Worm (Caenorhabditis elegans) whole organism, L1 larva: ENCODE measurements around the gene F26F4.8.

Experiments
- C04F5.9 ChIP-seq: sonication (generic microtip); optimal IDR thresholded peaks from 2 replicates; lab custom pipeline; 2016; ENCODE audit warnings: missing genetic modification characterization, missing compliant biosample characterization
- C34B4.2 ChIP-seq: sonication (generic microtip); optimal IDR thresholded peaks from 2 replicates; lab custom pipeline; 2017; ENCODE audit warnings: mild to moderate bottlenecking, missing genetic modification characterization, missing compliant biosample characterization
- F16B12.6 ChIP-seq: fragments of 150-350 bp; optimal IDR thresholded peaks from 2 replicates; lab custom pipeline; 2014; ENCODE audit warnings: missing biosample characterization, missing genetic modification characterization
- aha-1 ChIP-seq: fragments of 150-350 bp; optimal IDR thresholded peaks from 2 replicates; lab custom pipeline; 2014; ENCODE audit warnings: missing biosample characterization, missing genetic modification characterization
- aly-2 ChIP-seq: fragments of 150-350 bp; optimal IDR thresholded peaks from 2 replicates; lab custom pipeline; 2014; ENCODE audit warnings: missing biosample characterization, missing genetic modification characterization
- ama-1 ChIP-seq: fragments of 150-350 bp; optimal IDR thresholded peaks from 2 replicates; lab custom pipeline; 2014
- blmp-1 ChIP-seq: fragments of 150-350 bp; optimal IDR thresholded peaks from 2 replicates; lab custom pipeline; 2014; ENCODE audit warnings: missing biosample characterization, missing genetic modification characterization
- ceh-82 ChIP-seq, 3 experiments: fragments of 150-350 bp in 1 of 3; sonication (generic microtip) in 2 of 3; optimal IDR thresholded peaks; 2 replicates each; lab custom pipeline; 2014 to 2017; ENCODE audit warnings: missing biosample characterization in 3 of 3, missing genetic modification characterization in 3 of 3
- ceh-88 ChIP-seq: fragments of 200-800 bp; sonication (Bioruptor generic); IDR thresholded peaks from 2 replicates; pipeline ENCODE4 v1.3.6; 2022; ENCODE audit warnings: missing genetic modification characterization, missing compliant biosample characterization
- ces-1 ChIP-seq: fragments of 150-350 bp; optimal IDR thresholded peaks from 2 replicates; lab custom pipeline; 2014; ENCODE audit warnings: missing biosample characterization, missing genetic modification reagents, missing genetic modification characterization
- dsc-1 ChIP-seq: sonication (generic microtip); optimal IDR thresholded peaks from 2 replicates; lab custom pipeline; 2016; ENCODE audit warnings: mild to moderate bottlenecking, missing genetic modification characterization, missing compliant biosample characterization
- efl-3 ChIP-seq: fragments of 200-800 bp; sonication (Bioruptor generic); optimal IDR thresholded peaks from 2 replicates; lab custom pipeline; 2018; ENCODE audit warnings: mild to moderate bottlenecking, missing genetic modification characterization, missing compliant biosample characterization
- egl-27 ChIP-seq, 2 experiments: fragments of 150-350 bp in 1 of 2; sonication (generic microtip); optimal IDR thresholded peaks; 3 replicates each; lab custom pipeline; 2017 to 2018; ENCODE audit warnings: missing biosample characterization in 2 of 2, missing genetic modification characterization in 2 of 2, missing genetic modification reagents in 2 of 2
- elt-2 ChIP-seq: sonication (generic microtip); optimal IDR thresholded peaks from 2 replicates; lab custom pipeline; 2016; ENCODE audit warnings: missing genetic modification characterization, mild to moderate bottlenecking, inconsistent platforms, missing compliant biosample characterization, missing genetic modification reagents
- elt-3 ChIP-seq, 6 experiments: fragments of 150-350 bp in 1 of 6; sonication (generic microtip); optimal IDR thresholded peaks; 2 replicates each; lab custom pipeline; 2017 to 2018; ENCODE audit warnings: missing biosample characterization in 6 of 6, missing genetic modification characterization in 6 of 6, inconsistent platforms in 1 of 6
- fkh-8 ChIP-seq: sonication (generic microtip); optimal IDR thresholded peaks from 2 replicates; lab custom pipeline; 2016; ENCODE audit warnings: mild to moderate bottlenecking, missing genetic modification characterization, missing compliant biosample characterization
- grh-1 ChIP-seq: fragments of 200-800 bp; sonication (Bioruptor generic); IDR thresholded peaks from 2 replicates; pipeline ENCODE4 v1.3.6; 2022; ENCODE audit warnings: missing genetic modification reagents, missing genetic modification characterization, missing compliant biosample characterization
- hlh-17 ChIP-seq: fragments of 200-800 bp; sonication (Bioruptor generic); optimal IDR thresholded peaks from 2 replicates; lab custom pipeline; 2018; ENCODE audit warnings: missing genetic modification characterization, mild to moderate bottlenecking, missing compliant biosample characterization, moderate library complexity, borderline replicate concordance
- hlh-4 ChIP-seq: sonication (generic microtip); optimal IDR thresholded peaks from 2 replicates; lab custom pipeline; 2016; ENCODE audit warnings: mild to moderate bottlenecking, missing genetic modification characterization, missing compliant biosample characterization
- isw-1 ChIP-seq: fragments of 200-800 bp; sonication (Bioruptor generic); IDR thresholded peaks from 2 replicates; pipeline ENCODE4 v1.3.6; 2022; ENCODE audit warnings: missing genetic modification characterization, missing compliant biosample characterization
- lin-15B ChIP-seq: fragments of 150-350 bp; sonication (generic microtip); optimal IDR thresholded peaks from 3 replicates; lab custom pipeline; 2014; ENCODE audit warnings: missing biosample characterization, missing genetic modification characterization
- lin-39 ChIP-seq: fragments of 150-350 bp; optimal IDR thresholded peaks from 2 replicates; lab custom pipeline; 2014; ENCODE audit warnings: missing biosample characterization, missing genetic modification reagents, missing genetic modification characterization
- lir-3 ChIP-seq: sonication (generic microtip); optimal IDR thresholded peaks from 2 replicates; lab custom pipeline; 2016; ENCODE audit warnings: mild to moderate bottlenecking, missing genetic modification characterization, moderate library complexity, missing compliant biosample characterization; ENCODE audit not compliant: poor library complexity
- mab-9 ChIP-seq: fragments of 200-800 bp; sonication (Bioruptor generic); IDR thresholded peaks from 2 replicates; pipeline ENCODE4 v1.3.6; 2022; ENCODE audit warnings: missing genetic modification reagents, missing genetic modification characterization, missing compliant biosample characterization
- mep-1 ChIP-seq: fragments of 150-350 bp; optimal IDR thresholded peaks from 2 replicates; lab custom pipeline; 2014; ENCODE audit warnings: missing biosample characterization, missing genetic modification characterization
- nhr-12 ChIP-seq: sonication (generic microtip); optimal IDR thresholded peaks from 2 replicates; lab custom pipeline; 2017; ENCODE audit warnings: missing biosample characterization, missing genetic modification characterization
- nhr-19 ChIP-seq: fragments of 200-800 bp; sonication (Bioruptor generic); conservative IDR thresholded peaks from 2 replicates; pipeline ENCODE4 v1.3.6; 2022; ENCODE audit warnings: missing genetic modification characterization, missing compliant biosample characterization
- nhr-237 ChIP-seq: fragments of 150-350 bp; optimal IDR thresholded peaks from 2 replicates; lab custom pipeline; 2014; ENCODE audit warnings: missing biosample characterization, missing genetic modification characterization
- nhr-71 ChIP-seq: sonication (generic microtip); optimal IDR thresholded peaks from 2 replicates; lab custom pipeline; 2016; ENCODE audit warnings: mild to moderate bottlenecking, missing genetic modification characterization, moderate library complexity, missing compliant biosample characterization
- nhr-76 ChIP-seq: sonication (generic microtip); optimal IDR thresholded peaks from 2 replicates; lab custom pipeline; 2017; ENCODE audit warnings: missing biosample characterization, missing genetic modification characterization
- nhr-77 ChIP-seq: fragments of 150-350 bp; optimal IDR thresholded peaks from 2 replicates; lab custom pipeline; 2014; ENCODE audit warnings: missing biosample characterization, missing genetic modification characterization
- nhr-85 ChIP-seq: sonication (generic microtip); peaks from one replicate; lab custom pipeline; 2016; ENCODE audit warnings: missing genetic modification characterization, inconsistent platforms, missing compliant biosample characterization
- nhr-90 ChIP-seq: sonication (generic microtip); optimal IDR thresholded peaks from 2 replicates; lab custom pipeline; 2016; ENCODE audit warnings: mild to moderate bottlenecking, missing genetic modification characterization, missing compliant biosample characterization; ENCODE audit not compliant: poor library complexity
- pag-3 ChIP-seq: sonication (generic microtip); optimal IDR thresholded peaks from 2 replicates; lab custom pipeline; 2017; ENCODE audit warnings: missing genetic modification characterization, mild to moderate bottlenecking, missing compliant biosample characterization, antibody characterized with exemption, borderline replicate concordance; ENCODE audit not compliant: insufficient read depth
- pax-3 ChIP-seq: fragments of 200-800 bp; sonication (Bioruptor generic); optimal IDR thresholded peaks from 2 replicates; lab custom pipeline; 2018; ENCODE audit warnings: mild to moderate bottlenecking, missing genetic modification characterization, moderate library complexity, missing compliant biosample characterization
- pqm-1 ChIP-seq: sonication (generic microtip); optimal IDR thresholded peaks from 3 replicates; lab custom pipeline; 2017; ENCODE audit warnings: missing biosample characterization, missing genetic modification characterization
- rnt-1 ChIP-seq: sonication (generic microtip); optimal IDR thresholded peaks from 2 replicates; lab custom pipeline; 2016; ENCODE audit warnings: mild to moderate bottlenecking, missing genetic modification characterization, moderate library complexity, missing compliant biosample characterization
- snpc-4 ChIP-seq: fragments of 150-350 bp; optimal IDR thresholded peaks from 2 replicates; lab custom pipeline; 2014; ENCODE audit warnings: missing biosample characterization, missing genetic modification characterization
- sox-4 ChIP-seq: sonication (generic microtip); optimal IDR thresholded peaks from 2 replicates; lab custom pipeline; 2016; ENCODE audit warnings: missing genetic modification characterization, missing compliant biosample characterization
- sup-37 ChIP-seq: fragments of 200-800 bp; sonication (Bioruptor generic); optimal IDR thresholded peaks from 2 replicates; lab custom pipeline; 2018; ENCODE audit warnings: mild to moderate bottlenecking, missing genetic modification characterization, missing compliant biosample characterization
- swsn-7 ChIP-seq: sonication (generic microtip); optimal IDR thresholded peaks from 2 replicates; lab custom pipeline; 2016; ENCODE audit warnings: missing genetic modification characterization, missing compliant biosample characterization
- tbx-2 ChIP-seq: sonication (generic microtip); optimal IDR thresholded peaks from 2 replicates; lab custom pipeline; 2016; ENCODE audit warnings: missing genetic modification characterization, missing compliant biosample characterization
- unc-98 ChIP-seq: fragments of 200-800 bp; sonication (Bioruptor generic); IDR thresholded peaks from 2 replicates; pipeline ENCODE4 v1.3.6; 2022; ENCODE audit warnings: missing genetic modification characterization, missing compliant biosample characterization
- vab-15 ChIP-seq: sonication (generic microtip); optimal IDR thresholded peaks from 2 replicates; lab custom pipeline; 2017; ENCODE audit warnings: missing genotype, mild to moderate bottlenecking, missing genetic modification characterization, missing compliant biosample characterization
- zag-1 ChIP-seq: fragments of 150-350 bp; optimal IDR thresholded peaks from 2 replicates; lab custom pipeline; 2014; ENCODE audit warnings: missing biosample characterization, missing genetic modification characterization
- zip-4 ChIP-seq: fragments of 200-800 bp; sonication (Bioruptor generic); optimal IDR thresholded peaks from 2 replicates; lab custom pipeline; 2018; ENCODE audit warnings: mild to moderate bottlenecking, missing genetic modification characterization, moderate library complexity, missing compliant biosample characterization
- ztf-11 ChIP-seq, 2 experiments: sonication (generic microtip); optimal IDR thresholded peaks; 2 replicates each; lab custom pipeline; 2016 to 2017; ENCODE audit warnings: missing genetic modification characterization in 2 of 2, missing biosample characterization in 1 of 2, missing compliant biosample characterization in 1 of 2

The F26F4.8 gene

DNA sequence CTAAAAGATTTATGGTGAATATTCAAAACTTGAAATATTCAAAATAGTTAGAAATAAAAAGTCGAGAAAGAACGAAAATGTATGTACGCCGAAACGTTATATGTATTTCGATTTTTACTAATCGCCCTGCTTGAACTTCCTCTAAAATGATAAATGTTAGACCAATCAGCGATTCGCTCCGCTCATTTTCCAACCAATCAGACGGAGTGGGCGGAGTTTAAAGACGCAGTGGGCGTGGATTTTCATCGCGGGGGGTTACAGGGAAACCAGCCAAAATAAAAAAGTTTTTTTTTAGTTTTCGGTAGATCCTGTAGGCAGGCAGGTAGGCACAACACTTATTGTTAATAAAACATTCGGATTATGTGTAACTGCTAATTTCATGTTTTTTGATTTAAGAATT, 47.7 kb upstream of the F26F4.8 start:
- no peak for TF ChIP-seq aly-2
- no peak for TF ChIP-seq F16B12.6 (tag; lab: Kevin White, UChicago)
- no peak for TF ChIP-seq zip-4 (GFP tag; lab: Kevin White, UChicago)
- no peak for TF ChIP-seq nhr-90 (tag; lab: Kevin White, UChicago)
- TF ChIP-seq C04F5.9 (tag; lab: Kevin White, UChicago) = no peak
- no peak for TF ChIP-seq blmp-1 (tag; lab: Kevin White, UChicago)
- TF ChIP-seq lin-39 = no peak
- no peak for TF ChIP-seq aha-1
- no peak for TF ChIP-seq snpc-4
- no peak for TF ChIP-seq sox-4 (tag; lab: Kevin White, UChicago)
- no peak for TF ChIP-seq unc-98 (GFP tag; lab: Robert Waterston, UW)
- TF ChIP-seq nhr-12 (tag; lab: Kevin White, UChicago) = no peak
- TF ChIP-seq mab-9 (GFP tag; lab: Robert Waterston, UW) = no peak
- TF ChIP-seq nhr-237 = no peak
- TF ChIP-seq zag-1 (tag; lab: Kevin White, UChicago) = no peak
- no peak for TF ChIP-seq mep-1 (tag; lab: Kevin White, UChicago)
- no peak for TF ChIP-seq pag-3 (tag; lab: Kevin White, UChicago)
- TF ChIP-seq hlh-17 = no peak

DNA sequence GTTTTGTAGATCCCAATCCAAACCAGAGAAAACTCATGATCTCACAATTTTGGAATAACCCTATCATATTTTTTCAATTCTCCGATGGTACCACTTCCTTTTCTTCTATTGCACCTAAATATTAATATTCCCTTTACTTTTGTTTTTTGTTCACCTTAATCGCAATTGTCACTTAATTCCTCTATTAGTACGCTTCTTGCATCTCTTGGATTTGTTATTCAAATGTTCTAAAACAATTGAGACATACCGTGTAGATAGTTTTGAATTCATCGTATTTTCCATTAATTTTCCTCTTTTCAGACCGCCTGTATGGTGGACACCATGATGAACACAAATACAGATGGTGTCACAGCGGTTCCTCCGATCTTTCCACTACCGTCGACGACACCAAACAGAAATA, 46.6 kb upstream of the F26F4.8 start, which contains the start of gene flh-2:
flh-2 (plus strand) TSS at position 301 of the 400 bp plus-strand sequence.
- TF ChIP-seq elt-3 (tag; optimal IDR thresholded peaks at IDR 0.05; lab: Kevin White, UChicago) (no peak), efl-3 (GFP tag; lab: Kevin White, UChicago) (no peak), tbx-2 (tag; lab: Kevin White, UChicago) (no peak), zag-1 (tag; lab: Kevin White, UChicago) (no peak), mab-9 (GFP tag; lab: Robert Waterston, UW) (no peak), lir-3 (tag; lab: Kevin White, UChicago) (no peak), snpc-4 (no peak), elt-2 (tag; lab: Kevin White, UChicago) (no peak), ama-1 (no peak), egl-27 (tag; optimal IDR thresholded peaks at IDR 0.05; lab: Kevin White, UChicago) (no peak), hlh-17 (no peak), rnt-1 (no peak), F16B12.6 (tag; lab: Kevin White, UChicago) (no peak), C34B4.2 (tag; lab: Kevin White, UChicago) (no peak), isw-1 (GFP tag; lab: Robert Waterston, UW) (no peak), dsc-1 (tag; lab: Kevin White, UChicago) (no peak), nhr-237 (no peak)

DNA sequence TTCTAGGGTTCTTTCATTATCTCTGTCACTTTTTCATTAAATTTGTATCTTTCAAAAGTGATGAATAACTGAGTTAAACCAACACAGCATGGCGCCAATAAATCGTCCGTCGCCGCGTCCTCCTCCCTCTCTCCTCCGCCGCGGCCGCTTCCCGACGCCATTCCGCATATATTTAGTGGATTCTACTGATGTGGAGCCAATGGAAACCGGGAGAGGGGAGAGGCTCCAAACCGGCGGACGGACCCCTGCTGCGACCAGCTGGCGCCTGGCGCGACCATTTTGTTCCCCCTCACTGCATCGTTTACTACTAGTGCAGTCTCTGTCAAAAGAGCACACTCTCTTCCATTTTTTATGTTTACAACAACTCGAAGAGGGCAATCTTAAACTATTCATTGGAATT, 45.9 kb upstream of the F26F4.8 start:
- TF ChIP-seq hlh-17 (no peak), ceh-82 (tag; optimal IDR thresholded peaks at IDR 0.05; lab: Kevin White, UChicago) (no peak), ces-1 (GFP tag; lab: Kevin White, UChicago) (no peak), pax-3 (tag; lab: Kevin White, UChicago) (no peak)

DNA sequence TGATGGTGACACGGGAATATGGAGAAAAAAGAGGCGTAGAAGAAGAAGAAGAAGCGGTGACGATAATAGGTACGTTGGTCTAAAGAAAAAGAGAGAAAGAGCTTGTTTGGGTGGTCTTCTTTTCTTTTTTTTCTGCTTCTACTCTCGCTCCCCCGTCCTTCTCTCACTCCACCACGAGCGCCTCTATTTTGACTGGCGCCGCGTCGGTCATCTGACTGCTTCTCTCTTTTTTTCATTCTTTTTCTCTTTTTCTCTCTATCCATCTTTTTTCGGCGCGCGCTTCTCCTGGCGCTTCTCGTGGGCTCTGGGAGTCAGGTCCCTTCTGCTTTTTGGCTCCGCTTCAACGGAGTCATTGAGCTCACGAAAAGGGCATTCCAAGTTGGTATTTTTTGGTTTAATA, 45.1 kb upstream of the F26F4.8 start:
- TF ChIP-seq mab-9 (GFP tag; lab: Robert Waterston, UW) (no peak), aly-2 (no peak), ces-1 (GFP tag; lab: Kevin White, UChicago) (no peak), sup-37 (GFP tag; lab: Kevin White, UChicago) (no peak), vab-15 (no peak), ztf-11 (tag; optimal IDR thresholded peaks at IDR 0.05; lab: Kevin White, UChicago) (no peak), ceh-88 (GFP tag; lab: Robert Waterston, UW) (no peak), nhr-85 (tag; lab: Kevin White, UChicago) (no peak), nhr-237 (no peak), efl-3 (GFP tag; lab: Kevin White, UChicago) (no peak), sox-4 (tag; lab: Kevin White, UChicago) (no peak), nhr-76 (tag; lab: Kevin White, UChicago) (no peak), lin-15B (tag; lab: Kevin White, UChicago) (no peak), nhr-71 (tag; lab: Kevin White, UChicago) (peak; percentile 63), fkh-8 (tag; lab: Kevin White, UChicago) (peak; percentile 77), pqm-1 (tag; lab: Kevin White, UChicago) (no peak), tbx-2 (tag; lab: Kevin White, UChicago) (peak; percentile 32), nhr-19 (GFP tag; lab: Robert Waterston, UW) (no peak), hlh-4 (tag; lab: Kevin White, UChicago) (no peak), swsn-7 (tag; lab: Kevin White, UChicago) (peak; percentile 44), nhr-77 (tag; lab: Kevin White, UChicago) (no peak), nhr-90 (tag; lab: Kevin White, UChicago) (no peak), grh-1 (no peak), elt-3 (tag; optimal IDR thresholded peaks at IDR 0.05; lab: Kevin White, UChicago) (no peak)
